Worm (Caenorhabditis elegans) whole organism, midembryonic: ENCODE measurements around the gene spex-3.

Experiments
- cog-1 ChIP-seq: sonication (generic microtip); optimal IDR thresholded peaks from 2 replicates; lab custom pipeline; 2016; ENCODE audit warnings: missing genetic modification characterization, missing compliant biosample characterization
- ztf-29 ChIP-seq: fragments of 200-800 bp; sonication (Bioruptor generic); IDR thresholded peaks from 2 replicates; pipeline ENCODE4 v1.3.6; 2022; ENCODE audit warnings: missing genetic modification reagents, missing genetic modification characterization, missing compliant biosample characterization

DNA sequence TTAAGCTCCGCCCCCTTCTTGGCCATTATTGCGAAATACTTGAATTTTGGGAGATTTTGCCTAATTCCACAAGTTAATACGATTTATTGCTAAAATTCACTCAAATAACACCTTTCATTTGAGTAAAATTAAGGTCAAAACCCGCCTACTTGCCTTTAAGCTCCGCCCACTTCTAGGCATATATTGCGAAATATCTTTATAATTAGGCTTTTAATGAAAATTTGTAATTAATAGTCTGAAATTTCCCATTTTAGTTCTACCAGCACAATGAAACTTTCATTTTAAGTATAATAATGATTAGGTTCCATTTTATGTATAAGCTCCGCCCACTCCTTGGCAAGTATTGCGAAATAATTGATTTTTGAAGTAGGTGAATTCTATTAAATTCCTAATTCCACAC, 27.5 kb downstream of the spex-3 start:
- TF ChIP-seq ztf-29 (GFP tag; lab: Robert Waterston, UW) (no peak), cog-1 (tag; lab: Kevin White, UChicago) (no peak)
